Worm (Caenorhabditis elegans): ENCODE measurements around the gene lact-8.

DNA sequence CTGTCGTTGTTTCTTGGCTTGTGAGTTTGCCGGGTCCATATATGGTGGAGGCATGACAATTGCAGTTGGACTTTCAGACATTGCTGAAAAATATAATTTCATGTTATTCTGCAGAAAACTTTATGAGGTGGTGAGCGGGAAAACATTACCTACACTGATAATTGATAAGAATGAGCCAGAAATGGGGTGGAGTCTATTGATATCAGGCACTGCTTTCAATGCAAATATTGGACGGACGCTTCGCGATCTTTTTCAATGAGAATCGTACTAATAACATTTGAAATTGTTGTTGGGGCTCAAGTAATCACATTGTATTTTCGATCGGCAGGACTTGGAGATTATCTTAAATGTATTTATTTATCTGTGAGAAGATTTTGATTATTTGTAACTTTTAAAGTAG, 34.2 kb downstream of the lact-8 start, which contains the start of gene T04C12.1:
- TF ChIP-seq sea-1 (GFP tag; conservative IDR thresholded peaks at IDR 0.05) (no peak), hmbx-1 (tag; optimal IDR thresholded peaks at IDR 0.05) (no peak), ets-7 (tag; optimal IDR thresholded peaks at IDR 0.05) (no peak), hnd-1 (tag; optimal IDR thresholded peaks at IDR 0.05) (no peak), pes-1 (GFP tag; IDR thresholded peaks at IDR 0.05) (no peak)

All from whole organism, early embryonic.